Worm (Caenorhabditis elegans) whole organism, L3 larva: Measurements from ENCODE around the gene gpr-1.

ENCODE experiments used
- egl-27 ChIP-seq: sonication (generic microtip); optimal IDR thresholded peaks from 4 replicates; lab custom pipeline; 2017; ENCODE audit warnings: missing biosample characterization, missing genetic modification reagents, missing genetic modification characterization
- hmg-11 ChIP-seq: sonication (generic microtip); optimal IDR thresholded peaks from 2 replicates; lab custom pipeline; 2016; ENCODE audit warnings: missing genetic modification characterization, missing compliant biosample characterization
- lin-15B ChIP-seq: fragments of 150-350 bp; optimal IDR thresholded peaks from 2 replicates; lab custom pipeline; 2014; ENCODE audit warnings: missing biosample characterization, missing genetic modification characterization
- mdl-1 ChIP-seq: fragments of 150-350 bp; optimal IDR thresholded peaks from 2 replicates; lab custom pipeline; 2014; ENCODE audit warnings: missing biosample characterization, missing genetic modification characterization
- nfya-1 ChIP-seq: sonication (generic microtip); optimal IDR thresholded peaks from 2 replicates; lab custom pipeline; 2017; ENCODE audit warnings: missing genetic modification characterization, mild to moderate bottlenecking, missing compliant biosample characterization, antibody characterized with exemption, moderate library complexity; ENCODE audit not compliant: insufficient read depth
- nhr-237 ChIP-seq: fragments of 150-350 bp; optimal IDR thresholded peaks from 2 replicates; lab custom pipeline; 2014; ENCODE audit warnings: missing biosample characterization, missing genetic modification characterization
- nhr-28 ChIP-seq: fragments of 150-350 bp; optimal IDR thresholded peaks from 2 replicates; lab custom pipeline; 2014; ENCODE audit warnings: missing biosample characterization, missing genetic modification characterization
- pha-4 ChIP-seq: fragments of 150-350 bp; optimal IDR thresholded peaks from 2 replicates; lab custom pipeline; 2014; ENCODE audit warnings: missing biosample characterization, missing genetic modification reagents, missing genetic modification characterization
- unc-62 ChIP-seq: fragments of 150-350 bp; sonication (generic microtip); optimal IDR thresholded peaks from 4 replicates; lab custom pipeline; 2014; ENCODE audit warnings: missing biosample characterization, missing genetic modification reagents, missing genetic modification characterization
- ztf-11 ChIP-seq: fragments of 150-350 bp; optimal IDR thresholded peaks from 2 replicates; lab custom pipeline; 2014; ENCODE audit warnings: missing biosample characterization, missing genetic modification characterization
- ztf-4 ChIP-seq: fragments of 150-350 bp; optimal IDR thresholded peaks from 2 replicates; lab custom pipeline; 2014; ENCODE audit warnings: missing biosample characterization, missing genetic modification characterization

DNA sequence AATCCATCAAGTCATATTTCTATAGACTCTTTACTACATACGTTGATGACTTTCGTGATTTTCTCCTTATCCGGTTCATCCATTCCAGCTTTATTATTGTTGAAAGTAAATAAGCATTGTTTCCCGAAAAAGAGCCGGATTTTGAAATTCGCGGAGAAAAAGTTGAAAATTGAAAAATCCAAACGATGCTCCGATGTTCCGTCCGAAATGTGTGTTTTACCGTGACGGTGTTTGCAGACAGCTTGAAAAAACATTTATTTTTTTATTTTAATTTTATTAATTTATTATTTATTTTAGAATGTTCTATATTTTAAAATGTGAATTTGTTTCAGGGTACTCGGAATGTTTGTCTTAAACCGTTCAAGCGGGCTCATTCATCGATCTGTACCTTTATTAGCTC is 2.1 kb downstream of the gpr-1 start, which contains the start of gene dnj-10:
- TF ChIP-seq ztf-11 (tag; lab: Kevin White, UChicago) (no peak), egl-27 (tag; lab: Kevin White, UChicago) (no peak), ztf-4 (tag; lab: Kevin White, UChicago) (no peak), lin-15B (peak; percentile 92), unc-62 (GFP tag; lab: Kevin White, UChicago) (no peak), mdl-1 (tag; lab: Kevin White, UChicago) (no peak), nhr-237 (no peak), nhr-28 (tag; lab: Kevin White, UChicago) (no peak), nfya-1 (tag; lab: Kevin White, UChicago) (peak; percentile 72), pha-4 (peak; percentile 84), hmg-11 (tag; lab: Kevin White, UChicago) (peak; percentile 26)
